Worm (Caenorhabditis elegans) whole organism, young adult: ENCODE data around the gene T09B9.3.

Source experiments
- B0019.2 ChIP-seq: fragments of 200-800 bp; sonication (Bioruptor generic); conservative IDR thresholded peaks from 2 replicates; pipeline ENCODE4 v1.3.6; 2022; ENCODE audit warnings: missing genetic modification reagents, missing genetic modification characterization, missing compliant biosample characterization
- C06A6.2 ChIP-seq: fragments of 200-800 bp; sonication (Bioruptor generic); conservative IDR thresholded peaks from 2 replicates; pipeline ENCODE4 v1.3.6; 2022; ENCODE audit warnings: missing genetic modification characterization, missing compliant biosample characterization
- F23B12.7 ChIP-seq: sonication (generic microtip); optimal IDR thresholded peaks from 2 replicates; lab custom pipeline; 2017; ENCODE audit warnings: missing genetic modification characterization, mild to moderate bottlenecking, missing compliant biosample characterization, antibody characterized with exemption, moderate library complexity; ENCODE audit not compliant: insufficient read depth
- F57C9.4 ChIP-seq: sonication (generic microtip); optimal IDR thresholded peaks from 2 replicates; lab custom pipeline; 2017; ENCODE audit warnings: mild to moderate bottlenecking, missing genetic modification characterization, missing compliant biosample characterization
- athp-1 ChIP-seq: sonication (generic microtip); optimal IDR thresholded peaks from 2 replicates; lab custom pipeline; 2017; ENCODE audit warnings: mild to moderate bottlenecking, missing genetic modification characterization, missing compliant biosample characterization
- attf-3 ChIP-seq: fragments of 200-800 bp; sonication (Bioruptor generic); conservative IDR thresholded peaks from 2 replicates; pipeline ENCODE4 v1.3.6; 2022; ENCODE audit warnings: missing genetic modification reagents, missing genetic modification characterization, missing compliant biosample characterization
- egl-44 ChIP-seq: fragments of 200-800 bp; sonication (Bioruptor generic); IDR thresholded peaks from 2 replicates; pipeline ENCODE4 v1.3.6; 2022; ENCODE audit warnings: missing genetic modification reagents, missing genetic modification characterization, missing compliant biosample characterization
- let-607 ChIP-seq, 2 experiments: fragments of 200-800 bp in 1 of 2; sonication (Bioruptor generic) in 1 of 2; sonication (generic microtip) in 1 of 2; optimal IDR thresholded peaks; 2 replicates each; lab custom pipeline; 2016 to 2018; ENCODE audit warnings: mild to moderate bottlenecking in 2 of 2, missing compliant biosample characterization in 2 of 2, missing genetic modification characterization in 2 of 2, moderate library complexity in 2 of 2, missing genotype in 1 of 2
- lin-40 ChIP-seq: sonication (generic microtip); optimal IDR thresholded peaks from 2 replicates; lab custom pipeline; 2016; ENCODE audit warnings: missing genetic modification characterization, mild to moderate bottlenecking, missing compliant biosample characterization, missing genotype, missing genetic modification reagents
- madf-8 ChIP-seq: fragments of 200-800 bp; sonication (Bioruptor generic); conservative IDR thresholded peaks from 2 replicates; pipeline ENCODE4 v1.3.6; 2022; ENCODE audit warnings: missing genetic modification reagents, missing genetic modification characterization, missing compliant biosample characterization
- rec-8 ChIP-seq, 2 experiments: sonication (generic microtip); optimal IDR thresholded peaks; 2 replicates each; lab custom pipeline; 2016; ENCODE audit warnings: mild to moderate bottlenecking in 2 of 2, missing genetic modification characterization in 2 of 2, missing genetic modification reagents in 2 of 2, missing genotype in 2 of 2, missing biosample characterization in 1 of 2, missing compliant biosample characterization in 1 of 2, moderate library complexity in 1 of 2
- repo-1 ChIP-seq: sonication (generic microtip); optimal IDR thresholded peaks from 2 replicates; lab custom pipeline; 2017; ENCODE audit warnings: mild to moderate bottlenecking, missing genetic modification characterization, missing compliant biosample characterization
- tlf-1 ChIP-seq: fragments of 200-800 bp; sonication (Bioruptor generic); optimal IDR thresholded peaks from 2 replicates; lab custom pipeline; 2018; ENCODE audit warnings: mild to moderate bottlenecking, missing genetic modification characterization, missing compliant biosample characterization

Gene T09B9.3

DNA sequence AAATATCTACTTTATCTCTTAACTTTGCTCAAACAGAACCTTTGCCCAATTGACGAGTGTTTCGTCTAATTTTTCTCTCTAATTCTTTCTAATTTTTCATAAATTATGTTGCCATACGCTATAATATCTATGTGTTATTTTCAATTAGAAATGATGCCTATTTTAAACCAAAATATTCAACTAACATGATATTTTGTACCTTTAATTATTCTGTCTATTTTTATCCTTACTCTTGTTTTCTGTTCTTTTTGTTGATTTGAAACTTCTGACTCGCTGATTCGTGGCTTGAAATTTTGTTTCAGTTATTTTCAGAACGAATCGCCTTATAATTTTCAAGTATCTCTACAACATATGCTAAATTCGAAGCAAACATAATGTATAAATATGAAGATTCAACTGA is 51.7 kb downstream of the T09B9.3 start, which contains the start of gene F15G9.6:
TSS of gene F15G9.6 (plus strand) at position 301 of the 400 bp plus-strand sequence.
- no peak for TF ChIP-seq lin-40 (tag; lab: Kevin White, UChicago)
- TF ChIP-seq rec-8 (tag; optimal IDR thresholded peaks at IDR 0.05; lab: Kevin White, UChicago): no peak
- no peak for TF ChIP-seq tlf-1 (GFP tag; lab: Kevin White, UChicago)
- no peak for TF ChIP-seq repo-1 (tag; lab: Kevin White, UChicago)
- no peak for TF ChIP-seq attf-3
- no peak for TF ChIP-seq F23B12.7 (tag; lab: Kevin White, UChicago)
- no peak for TF ChIP-seq F57C9.4 (tag; lab: Kevin White, UChicago)
- no peak for TF ChIP-seq let-607 (tag; optimal IDR thresholded peaks at IDR 0.05; lab: Kevin White, UChicago)
- TF ChIP-seq B0019.2 (GFP tag; lab: Robert Waterston, UW): no peak
- TF ChIP-seq egl-44: no peak
- no peak for TF ChIP-seq athp-1 (tag; lab: Kevin White, UChicago)
- no peak for TF ChIP-seq C06A6.2 (GFP tag; lab: Robert Waterston, UW)
- no peak for TF ChIP-seq madf-8 (GFP tag; lab: Robert Waterston, UW)
